Worm (Caenorhabditis elegans) whole organism, early embryonic: Measurements from ENCODE around the gene R160.4.

ENCODE experiments used
- ama-1 ChIP-seq: fragments of 150-350 bp; optimal IDR thresholded peaks from 2 replicates; lab custom pipeline; 2014
- ceh-13 ChIP-seq: fragments of 200-800 bp; sonication (Bioruptor generic); optimal IDR thresholded peaks from 2 replicates; lab custom pipeline; 2018; ENCODE audit warnings: mild to moderate bottlenecking, missing genetic modification characterization, missing compliant biosample characterization
- ets-7 ChIP-seq: sonication (generic microtip); optimal IDR thresholded peaks from 2 replicates; lab custom pipeline; 2016; ENCODE audit warnings: missing genotype, missing genetic modification characterization, missing compliant biosample characterization
- flt-1 ChIP-seq: fragments of 200-800 bp; sonication (Bioruptor generic); IDR thresholded peaks from 2 replicates; pipeline ENCODE4 v1.3.6; 2022; ENCODE audit warnings: missing genetic modification characterization, missing compliant biosample characterization
- hmbx-1 ChIP-seq: sonication (generic microtip); optimal IDR thresholded peaks from 2 replicates; lab custom pipeline; 2016; ENCODE audit warnings: mild to moderate bottlenecking, missing genetic modification characterization, missing compliant biosample characterization
- hmg-4 ChIP-seq: fragments of 200-800 bp; sonication (Bioruptor generic); optimal IDR thresholded peaks from 2 replicates; lab custom pipeline; 2018; ENCODE audit warnings: mild to moderate bottlenecking, missing genetic modification characterization, missing compliant biosample characterization
- hnd-1 ChIP-seq: sonication (generic microtip); optimal IDR thresholded peaks from 2 replicates; lab custom pipeline; 2016; ENCODE audit warnings: missing genetic modification characterization, missing compliant biosample characterization
- pes-1 ChIP-seq: fragments of 200-800 bp; sonication (Bioruptor generic); IDR thresholded peaks from 2 replicates; pipeline ENCODE4 v1.3.6; 2022; ENCODE audit warnings: missing genetic modification reagents, missing genetic modification characterization, missing compliant biosample characterization
- tbx-11 ChIP-seq: fragments of 200-800 bp; sonication (Bioruptor generic); IDR thresholded peaks from 2 replicates; pipeline ENCODE4 v1.3.6; 2022; ENCODE audit warnings: missing genetic modification characterization, missing compliant biosample characterization
- tbx-37 ChIP-seq: fragments of 200-800 bp; sonication (Bioruptor generic); conservative IDR thresholded peaks from 2 replicates; pipeline ENCODE4 v1.3.6; 2022; ENCODE audit warnings: missing genetic modification reagents, missing genetic modification characterization, missing compliant biosample characterization

DNA sequence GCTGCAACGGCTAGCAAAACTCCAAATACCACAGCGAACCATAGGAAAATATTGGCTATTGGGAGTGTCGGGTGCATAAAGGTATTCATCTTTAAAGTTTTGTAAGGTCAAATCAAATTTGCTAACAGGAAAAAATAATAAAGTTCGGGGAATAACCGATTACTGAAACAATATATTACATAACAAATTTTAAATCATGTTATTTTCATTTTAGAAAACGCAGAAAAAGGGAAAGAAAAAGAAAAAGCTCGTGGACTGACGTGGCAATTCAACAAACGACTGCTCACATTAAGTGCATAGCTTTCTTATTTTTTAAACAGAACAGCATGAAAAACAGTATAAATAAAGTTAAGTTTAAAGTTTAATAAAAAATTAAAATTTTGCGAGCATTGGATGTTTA, 4.4 kb upstream of the R160.4 start, which contains the start of gene R160.6:
- no peak for TF ChIP-seq ama-1 (lab: Kevin White, UChicago)
- no peak for TF ChIP-seq hmg-4 (GFP tag; lab: Kevin White, UChicago)
- TF ChIP-seq tbx-37 = no peak
- TF ChIP-seq ceh-13 = no peak
- TF ChIP-seq flt-1 (GFP tag; lab: Robert Waterston, UW) = no peak
- TF ChIP-seq hmbx-1 = no peak
- TF ChIP-seq tbx-11 (GFP tag; lab: Robert Waterston, UW) = no peak
- no peak for TF ChIP-seq hnd-1
- TF ChIP-seq ets-7 (tag; lab: Kevin White, UChicago) = no peak
- no peak for TF ChIP-seq pes-1 (GFP tag; lab: Robert Waterston, UW)
